Worm (Caenorhabditis elegans) whole organism, L1 larva: ENCODE measurements around the gene str-60.

Source experiments
- C16A3.4 ChIP-seq: fragments of 150-350 bp; optimal IDR thresholded peaks from 2 replicates; lab custom pipeline; 2014; ENCODE audit warnings: missing biosample characterization, missing genetic modification characterization
- F16B12.6 ChIP-seq: fragments of 150-350 bp; optimal IDR thresholded peaks from 2 replicates; lab custom pipeline; 2014; ENCODE audit warnings: missing biosample characterization, missing genetic modification characterization
- aha-1 ChIP-seq: fragments of 150-350 bp; optimal IDR thresholded peaks from 2 replicates; lab custom pipeline; 2014; ENCODE audit warnings: missing biosample characterization, missing genetic modification characterization
- aly-2 ChIP-seq: fragments of 150-350 bp; optimal IDR thresholded peaks from 2 replicates; lab custom pipeline; 2014; ENCODE audit warnings: missing biosample characterization, missing genetic modification characterization
- ceh-8 ChIP-seq: fragments of 200-800 bp; sonication (Bioruptor generic); optimal IDR thresholded peaks from 2 replicates; lab custom pipeline; 2018; ENCODE audit warnings: mild to moderate bottlenecking, missing genetic modification characterization, moderate library complexity, missing compliant biosample characterization
- dpl-1 ChIP-seq, 3 experiments: fragments of 150-350 bp in 2 of 3; sonication (generic microtip) in 1 of 3; optimal IDR thresholded peaks; 2 replicates each; lab custom pipeline; 2014 to 2017; ENCODE audit warnings: missing biosample characterization in 3 of 3, missing genetic modification characterization in 3 of 3, missing genetic modification reagents in 3 of 3
- dsc-1 ChIP-seq: sonication (generic microtip); optimal IDR thresholded peaks from 2 replicates; lab custom pipeline; 2016; ENCODE audit warnings: mild to moderate bottlenecking, missing genetic modification characterization, missing compliant biosample characterization
- efl-1 ChIP-seq, 4 experiments: fragments of 150-350 bp; optimal IDR thresholded peaks in 3 of 4; peaks in 1 of 4; 1 replicate in 1 of 4; 2 replicates in 3 of 4; lab custom pipeline; 2014; ENCODE audit warnings: missing biosample characterization in 2 of 4, missing genetic modification characterization in 2 of 4, missing genetic modification reagents in 2 of 4
- efl-3 ChIP-seq: fragments of 200-800 bp; sonication (Bioruptor generic); optimal IDR thresholded peaks from 2 replicates; lab custom pipeline; 2018; ENCODE audit warnings: mild to moderate bottlenecking, missing genetic modification characterization, missing compliant biosample characterization
- egl-13 ChIP-seq: sonication (generic microtip); optimal IDR thresholded peaks from 2 replicates; lab custom pipeline; 2016; ENCODE audit warnings: missing genotype, missing genetic modification reagents, missing genetic modification characterization, missing compliant biosample characterization
- elt-3 ChIP-seq, 6 experiments: fragments of 150-350 bp in 1 of 6; sonication (generic microtip); optimal IDR thresholded peaks; 2 replicates each; lab custom pipeline; 2017 to 2018; ENCODE audit warnings: missing biosample characterization in 6 of 6, missing genetic modification characterization in 6 of 6, inconsistent platforms in 1 of 6
- fkh-8 ChIP-seq: sonication (generic microtip); optimal IDR thresholded peaks from 2 replicates; lab custom pipeline; 2016; ENCODE audit warnings: mild to moderate bottlenecking, missing genetic modification characterization, missing compliant biosample characterization
- hlh-17 ChIP-seq: fragments of 200-800 bp; sonication (Bioruptor generic); optimal IDR thresholded peaks from 2 replicates; lab custom pipeline; 2018; ENCODE audit warnings: missing genetic modification characterization, mild to moderate bottlenecking, missing compliant biosample characterization, moderate library complexity, borderline replicate concordance
- hlh-4 ChIP-seq: sonication (generic microtip); optimal IDR thresholded peaks from 2 replicates; lab custom pipeline; 2016; ENCODE audit warnings: mild to moderate bottlenecking, missing genetic modification characterization, missing compliant biosample characterization
- irx-1 ChIP-seq: sonication (generic microtip); optimal IDR thresholded peaks from 2 replicates; lab custom pipeline; 2016; ENCODE audit warnings: missing genetic modification characterization, missing compliant biosample characterization
- lin-14 ChIP-seq: fragments of 200-800 bp; sonication (Bioruptor generic); optimal IDR thresholded peaks from 2 replicates; lab custom pipeline; 2018; ENCODE audit warnings: mild to moderate bottlenecking, missing genetic modification characterization, moderate library complexity, missing compliant biosample characterization
- lin-39 ChIP-seq: fragments of 150-350 bp; optimal IDR thresholded peaks from 2 replicates; lab custom pipeline; 2014; ENCODE audit warnings: missing biosample characterization, missing genetic modification reagents, missing genetic modification characterization
- lir-3 ChIP-seq: sonication (generic microtip); optimal IDR thresholded peaks from 2 replicates; lab custom pipeline; 2016; ENCODE audit warnings: mild to moderate bottlenecking, missing genetic modification characterization, moderate library complexity, missing compliant biosample characterization; ENCODE audit not compliant: poor library complexity
- mdl-1 ChIP-seq, 2 experiments: fragments of 150-350 bp; optimal IDR thresholded peaks; 2 replicates each; lab custom pipeline; 2014 to 2017; ENCODE audit warnings: missing biosample characterization in 2 of 2, missing genetic modification characterization in 2 of 2, inconsistent platforms in 1 of 2
- mep-1 ChIP-seq: fragments of 150-350 bp; optimal IDR thresholded peaks from 2 replicates; lab custom pipeline; 2014; ENCODE audit warnings: missing biosample characterization, missing genetic modification characterization
- nhr-11 ChIP-seq: fragments of 150-350 bp; optimal IDR thresholded peaks from 2 replicates; lab custom pipeline; 2014; ENCODE audit warnings: missing biosample characterization, missing genetic modification characterization
- nhr-12 ChIP-seq: sonication (generic microtip); optimal IDR thresholded peaks from 2 replicates; lab custom pipeline; 2017; ENCODE audit warnings: missing biosample characterization, missing genetic modification characterization
- nhr-71 ChIP-seq: sonication (generic microtip); optimal IDR thresholded peaks from 2 replicates; lab custom pipeline; 2016; ENCODE audit warnings: mild to moderate bottlenecking, missing genetic modification characterization, moderate library complexity, missing compliant biosample characterization
- nhr-76 ChIP-seq: sonication (generic microtip); optimal IDR thresholded peaks from 2 replicates; lab custom pipeline; 2017; ENCODE audit warnings: missing biosample characterization, missing genetic modification characterization
- nhr-77 ChIP-seq: fragments of 150-350 bp; optimal IDR thresholded peaks from 2 replicates; lab custom pipeline; 2014; ENCODE audit warnings: missing biosample characterization, missing genetic modification characterization
- nhr-84 ChIP-seq: sonication (generic microtip); optimal IDR thresholded peaks from 2 replicates; lab custom pipeline; 2017; ENCODE audit warnings: missing biosample characterization, missing genetic modification characterization
- nhr-90 ChIP-seq: sonication (generic microtip); optimal IDR thresholded peaks from 2 replicates; lab custom pipeline; 2016; ENCODE audit warnings: mild to moderate bottlenecking, missing genetic modification characterization, missing compliant biosample characterization; ENCODE audit not compliant: poor library complexity
- pax-3 ChIP-seq: fragments of 200-800 bp; sonication (Bioruptor generic); optimal IDR thresholded peaks from 2 replicates; lab custom pipeline; 2018; ENCODE audit warnings: mild to moderate bottlenecking, missing genetic modification characterization, moderate library complexity, missing compliant biosample characterization
- snpc-4 ChIP-seq: fragments of 150-350 bp; optimal IDR thresholded peaks from 2 replicates; lab custom pipeline; 2014; ENCODE audit warnings: missing biosample characterization, missing genetic modification characterization
- sox-4 ChIP-seq: sonication (generic microtip); optimal IDR thresholded peaks from 2 replicates; lab custom pipeline; 2016; ENCODE audit warnings: missing genetic modification characterization, missing compliant biosample characterization
- sup-37 ChIP-seq: fragments of 200-800 bp; sonication (Bioruptor generic); optimal IDR thresholded peaks from 2 replicates; lab custom pipeline; 2018; ENCODE audit warnings: mild to moderate bottlenecking, missing genetic modification characterization, missing compliant biosample characterization
- swsn-7 ChIP-seq: sonication (generic microtip); optimal IDR thresholded peaks from 2 replicates; lab custom pipeline; 2016; ENCODE audit warnings: missing genetic modification characterization, missing compliant biosample characterization
- unc-30 ChIP-seq: sonication (generic microtip); optimal IDR thresholded peaks from 2 replicates; lab custom pipeline; 2017; ENCODE audit warnings: missing biosample characterization, missing genetic modification characterization
- vab-15 ChIP-seq: sonication (generic microtip); optimal IDR thresholded peaks from 2 replicates; lab custom pipeline; 2017; ENCODE audit warnings: missing genotype, mild to moderate bottlenecking, missing genetic modification characterization, missing compliant biosample characterization
- zag-1 ChIP-seq: fragments of 150-350 bp; optimal IDR thresholded peaks from 2 replicates; lab custom pipeline; 2014; ENCODE audit warnings: missing biosample characterization, missing genetic modification characterization

Gene str-60

ce11 chrV:15897696-15898095 is at the start of gene str-60:
str-60 (plus strand) TSS chrV:15897996.
- TF ChIP-seq efl-3 (GFP tag; lab: Kevin White, UChicago) (no peak), mep-1 (no peak), dpl-1 (GFP tag; optimal IDR thresholded peaks at IDR 0.05; lab: Kevin White, UChicago) (no peak), ceh-8 (GFP tag; lab: Kevin White, UChicago) (no peak), nhr-90 (no peak), nhr-71 (tag; lab: Kevin White, UChicago) (no peak), zag-1 (no peak), sup-37 (GFP tag; lab: Kevin White, UChicago) (no peak), swsn-7 (tag; lab: Kevin White, UChicago) (no peak), nhr-11 (tag; lab: Kevin White, UChicago) (no peak)

- peak; percentile 92 for TF ChIP-seq hlh-4 (tag; lab: Kevin White, UChicago)
- TF ChIP-seq, all 84 proteins: peak for 1; not testable (repeated sequence) for 83
Observed at ce11 chrV:15850276-15850811, 47.5 kb upstream of the str-60 start, which contains the start of gene srh-147. srh-147 (minus strand) TSS chrV:15850326.

- peak; percentile 20 for TF ChIP-seq hlh-4 (tag; lab: Kevin White, UChicago)
- no peak for TF ChIP-seq egl-13
Observed at ce11 chrV:15858292-15858691, 39.5 kb upstream of the str-60 start, which contains the start of gene srh-148. srh-148 (minus strand) TSS chrV:15858392.

ce11 chrV:15862599-15862998 is 35.2 kb upstream of the str-60 start, which contains the start of gene srz-12:
srz-12 (minus strand) TSS chrV:15862699.
- TF ChIP-seq nhr-84 (tag; lab: Kevin White, UChicago) (no peak), fkh-8 (tag; lab: Kevin White, UChicago) (no peak), mdl-1 (tag; optimal IDR thresholded peaks at IDR 0.05; lab: Kevin White, UChicago) (no peak), snpc-4 (no peak), nhr-77 (tag; lab: Kevin White, UChicago) (no peak), hlh-17 (GFP tag; lab: Kevin White, UChicago) (no peak), lin-39 (tag; lab: Kevin White, UChicago) (no peak), sox-4 (tag; lab: Kevin White, UChicago) (no peak), vab-15 (tag; lab: Kevin White, UChicago) (no peak), aha-1 (tag; lab: Kevin White, UChicago) (no peak), egl-13 (no peak), aly-2 (tag; lab: Kevin White, UChicago) (no peak), lin-14 (GFP tag; lab: Kevin White, UChicago) (no peak), dsc-1 (tag; lab: Kevin White, UChicago) (no peak), unc-30 (tag; lab: Kevin White, UChicago) (no peak), efl-3 (GFP tag; lab: Kevin White, UChicago) (no peak), irx-1 (no peak), pax-3 (no peak), elt-3 (tag; optimal IDR thresholded peaks at IDR 0.05; lab: Kevin White, UChicago) (no peak)

- TF ChIP-seq hlh-17 (GFP tag; lab: Kevin White, UChicago) (no peak), efl-1 (optimal IDR thresholded peaks at IDR 0.05; lab: Kevin White, UChicago) (no peak), efl-1 (GFP tag; optimal IDR thresholded peaks at IDR 0.05 in 1 of 2; lab: Kevin White, UChicago) (no peak), lir-3 (tag; lab: Kevin White, UChicago) (no peak), F16B12.6 (tag; lab: Kevin White, UChicago) (no peak), C16A3.4 (tag; lab: Kevin White, UChicago) (no peak), nhr-76 (no peak), nhr-12 (no peak), aly-2 (tag; lab: Kevin White, UChicago) (no peak), nhr-11 (tag; lab: Kevin White, UChicago) (no peak), pax-3 (no peak), vab-15 (tag; lab: Kevin White, UChicago) (no peak), nhr-84 (tag; lab: Kevin White, UChicago) (no peak)
Observed at ce11 chrV:15863042-15863441, 34.8 kb upstream of the str-60 start, which contains the start of gene srh-299. srh-299 (plus strand) TSS chrV:15863342.
